Fruit fly (Drosophila melanogaster) whole organism, prepupa: Measurements from ENCODE around the gene CG17211.
A peak's percentile ranks its signal among the peaks of the same experiment; 100 is the strongest.

Source experiments
- CG10631 ChIP-seq: fragments of 200-800 bp; sonication (Bioruptor generic); optimal IDR thresholded peaks from 2 replicates; lab custom pipeline; 2016; ENCODE audit warnings: missing biosample characterization, missing genetic modification characterization
- CG10669 ChIP-seq: fragments of 200-800 bp; sonication (Bioruptor generic); optimal IDR thresholded peaks from 3 replicates; lab custom pipeline; 2018; ENCODE audit warnings: missing biosample characterization, mild to moderate bottlenecking, missing genetic modification characterization, moderate library complexity
- CG11294 ChIP-seq: fragments of 200-800 bp; sonication (Bioruptor generic); IDR thresholded peaks from 2 replicates; pipeline ENCODE4 v1.3.6; 2022; ENCODE audit warnings: missing biosample characterization, missing genetic modification characterization
- CG11762 ChIP-seq: fragments of 200-800 bp; sonication (Bioruptor generic); optimal IDR thresholded peaks from 3 replicates; lab custom pipeline; 2016; ENCODE audit warnings: missing biosample characterization, missing genetic modification characterization; ENCODE audit not compliant: insufficient read depth
- CG15336 ChIP-seq: fragments of 200-800 bp; sonication (Bioruptor generic); IDR thresholded peaks from 2 replicates; pipeline ENCODE4 v1.3.6; 2022; ENCODE audit warnings: missing biosample characterization, missing genetic modification characterization
- CG1621 ChIP-seq: fragments of 200-800 bp; sonication (Bioruptor generic); optimal IDR thresholded peaks from 3 replicates; lab custom pipeline; 2018; ENCODE audit warnings: missing biosample characterization, mild to moderate bottlenecking, missing genetic modification characterization
- CG3032 ChIP-seq: fragments of 200-800 bp; optimal IDR thresholded peaks from 2 replicates; lab custom pipeline; 2019; ENCODE audit warnings: missing biosample characterization, mild to moderate bottlenecking, missing genetic modification characterization, moderate library complexity
- CG31627 ChIP-seq: fragments of 200-800 bp; sonication (Bioruptor generic); optimal IDR thresholded peaks from 3 replicates; lab custom pipeline; 2016; ENCODE audit warnings: missing biosample characterization, missing genetic modification characterization
- CG3919 ChIP-seq: fragments of 200-800 bp; sonication (Bioruptor generic); optimal IDR thresholded peaks from 3 replicates; lab custom pipeline; 2016; ENCODE audit warnings: missing biosample characterization, missing genetic modification characterization
- CG4318 ChIP-seq: fragments of 200-800 bp; sonication (Bioruptor generic); optimal IDR thresholded peaks from 3 replicates; lab custom pipeline; 2017; ENCODE audit warnings: missing biosample characterization, mild to moderate bottlenecking, missing genetic modification characterization
- CG6276 ChIP-seq: fragments of 200-800 bp; sonication (Bioruptor generic); optimal IDR thresholded peaks from 2 replicates; lab custom pipeline; 2017; ENCODE audit warnings: missing biosample characterization, mild to moderate bottlenecking, missing genetic modification characterization
- CG6792 ChIP-seq: fragments of 200-800 bp; sonication (Bioruptor generic); optimal IDR thresholded peaks from 3 replicates; lab custom pipeline; 2016; ENCODE audit warnings: missing biosample characterization, missing genetic modification characterization
- CG6808 ChIP-seq: fragments of 200-800 bp; sonication (Bioruptor generic); optimal IDR thresholded peaks from 3 replicates; lab custom pipeline; 2017; ENCODE audit warnings: missing biosample characterization, missing genetic modification characterization, mild to moderate bottlenecking, moderate library complexity, missing genetic modification reagents
- CG6854 ChIP-seq: fragments of 200-800 bp; sonication (Bioruptor generic); optimal IDR thresholded peaks from 2 replicates; lab custom pipeline; 2017; ENCODE audit warnings: missing biosample characterization, mild to moderate bottlenecking, missing genetic modification characterization
- CG7368 ChIP-seq: fragments of 200-800 bp; sonication (Bioruptor generic); optimal IDR thresholded peaks from 3 replicates; lab custom pipeline; 2016; ENCODE audit warnings: missing biosample characterization, missing genetic modification characterization
- CG8319 ChIP-seq: fragments of 200-800 bp; sonication (Bioruptor generic); optimal IDR thresholded peaks from 3 replicates; lab custom pipeline; 2016; ENCODE audit warnings: missing biosample characterization, missing genetic modification characterization
- CG9139 ChIP-seq: fragments of 200-800 bp; sonication (Bioruptor generic); optimal IDR thresholded peaks from 3 replicates; lab custom pipeline; 2017; ENCODE audit warnings: missing biosample characterization, mild to moderate bottlenecking, missing genetic modification characterization
- Eip75B ChIP-seq: fragments of 200-800 bp; sonication (Bioruptor generic); optimal IDR thresholded peaks from 3 replicates; lab custom pipeline; 2016; ENCODE audit warnings: missing biosample characterization, missing genetic modification characterization
- Eip78C ChIP-seq: fragments of 200-800 bp; sonication (Bioruptor generic); peaks from one replicate; lab custom pipeline; 2016; ENCODE audit warnings: missing biosample characterization, missing genetic modification characterization
- Eip93F ChIP-seq: fragments of 200-800 bp; sonication (Bioruptor generic); optimal IDR thresholded peaks from 2 replicates; lab custom pipeline; 2016; ENCODE audit warnings: missing biosample characterization, mild to moderate bottlenecking, missing genetic modification characterization
- Ets21C ChIP-seq: fragments of 200-800 bp; sonication (Bioruptor generic); optimal IDR thresholded peaks from 3 replicates; lab custom pipeline; 2016; ENCODE audit warnings: missing biosample characterization, missing genetic modification characterization
- Ets96B ChIP-seq: fragments of 200-800 bp; optimal IDR thresholded peaks from 2 replicates; lab custom pipeline; 2019; ENCODE audit warnings: missing biosample characterization, mild to moderate bottlenecking, missing genetic modification characterization, moderate library complexity
- Gug ChIP-seq: fragments of 200-800 bp; sonication (Bioruptor generic); IDR thresholded peaks from 2 replicates; pipeline ENCODE4 v1.3.6; 2022; ENCODE audit warnings: missing biosample characterization, missing genetic modification characterization
- Hr38 ChIP-seq: sonication (Bioruptor generic); optimal IDR thresholded peaks from 2 replicates; lab custom pipeline; 2016; ENCODE audit warnings: missing biosample characterization, missing genetic modification characterization
- Hr4 ChIP-seq: fragments of 200-800 bp; sonication (Bioruptor generic); optimal IDR thresholded peaks from 3 replicates; lab custom pipeline; 2016; ENCODE audit warnings: missing biosample characterization, missing genetic modification characterization
- Lpt ChIP-seq: fragments of 200-800 bp; sonication (Bioruptor generic); optimal IDR thresholded peaks from 3 replicates; lab custom pipeline; 2016; ENCODE audit warnings: missing biosample characterization, missing genetic modification characterization
- Met ChIP-seq: fragments of 200-800 bp; sonication (Bioruptor generic); optimal IDR thresholded peaks from 3 replicates; lab custom pipeline; 2016; ENCODE audit warnings: missing biosample characterization, missing genetic modification characterization
- OdsH ChIP-seq: fragments of 200-800 bp; sonication (Bioruptor generic); optimal IDR thresholded peaks from 3 replicates; lab custom pipeline; 2016; ENCODE audit warnings: missing biosample characterization, missing genetic modification characterization
- Smox ChIP-seq: fragments of 200-800 bp; sonication (Bioruptor generic); optimal IDR thresholded peaks from 3 replicates; lab custom pipeline; 2016; ENCODE audit warnings: missing biosample characterization, missing genetic modification characterization
- Sox102F ChIP-seq: fragments of 200-800 bp; sonication (Bioruptor generic); optimal IDR thresholded peaks from 2 replicates; lab custom pipeline; 2016; ENCODE audit warnings: missing biosample characterization, mild to moderate bottlenecking, missing genetic modification characterization
- Sox14 ChIP-seq: fragments of 200-800 bp; sonication (Bioruptor generic); optimal IDR thresholded peaks from 3 replicates; lab custom pipeline; 2016; ENCODE audit warnings: missing biosample characterization, missing genetic modification characterization
- achi ChIP-seq: fragments of 200-800 bp; sonication (Bioruptor generic); optimal IDR thresholded peaks from 3 replicates; lab custom pipeline; 2016; ENCODE audit warnings: missing biosample characterization, missing genetic modification characterization
- acj6 ChIP-seq: fragments of 200-800 bp; sonication (Bioruptor generic); optimal IDR thresholded peaks from 3 replicates; lab custom pipeline; 2016; ENCODE audit warnings: missing biosample characterization, missing genetic modification characterization
- cyc ChIP-seq: fragments of 200-800 bp; sonication (Bioruptor generic); optimal IDR thresholded peaks from 3 replicates; lab custom pipeline; 2016; ENCODE audit warnings: missing biosample characterization, missing genetic modification characterization
- dac ChIP-seq: fragments of 200-800 bp; sonication (Bioruptor generic); optimal IDR thresholded peaks from 2 replicates; lab custom pipeline; 2017; ENCODE audit warnings: missing biosample characterization, mild to moderate bottlenecking, missing genetic modification characterization
- eg ChIP-seq: fragments of 200-800 bp; sonication (Bioruptor generic); IDR thresholded peaks from 3 replicates; pipeline ENCODE4 v1.3.6; 2022; ENCODE audit warnings: missing biosample characterization, missing genetic modification characterization
- esn ChIP-seq: fragments of 200-800 bp; sonication (Bioruptor generic); optimal IDR thresholded peaks from 2 replicates; lab custom pipeline; 2016; ENCODE audit warnings: missing biosample characterization, mild to moderate bottlenecking, missing genetic modification characterization, moderate library complexity
- fd59A ChIP-seq: fragments of 200-800 bp; sonication (Bioruptor generic); optimal IDR thresholded peaks from 2 replicates; lab custom pipeline; 2017; ENCODE audit warnings: missing biosample characterization, mild to moderate bottlenecking, missing genetic modification characterization, missing genetic modification reagents
- fd85E ChIP-seq: fragments of 200-800 bp; sonication (Bioruptor generic); optimal IDR thresholded peaks from 3 replicates; lab custom pipeline; 2016; ENCODE audit warnings: missing biosample characterization, missing genetic modification characterization
- fkh ChIP-seq: fragments of 200-800 bp; sonication (Bioruptor generic); optimal IDR thresholded peaks from 3 replicates; lab custom pipeline; 2017; ENCODE audit warnings: missing biosample characterization, mild to moderate bottlenecking, missing genetic modification characterization, moderate library complexity
- lz ChIP-seq: fragments of 200-800 bp; sonication (Bioruptor generic); optimal IDR thresholded peaks from 3 replicates; lab custom pipeline; 2016; ENCODE audit warnings: missing biosample characterization, missing genetic modification characterization
- net ChIP-seq: fragments of 200-800 bp; sonication (Bioruptor generic); optimal IDR thresholded peaks from 3 replicates; lab custom pipeline; 2016; ENCODE audit warnings: missing biosample characterization, missing genetic modification characterization
- pdm3 ChIP-seq: fragments of 200-800 bp; sonication (Bioruptor generic); optimal IDR thresholded peaks from 3 replicates; lab custom pipeline; 2016; ENCODE audit warnings: missing biosample characterization, missing genetic modification characterization
- spab ChIP-seq: fragments of 200-800 bp; sonication (Bioruptor generic); optimal IDR thresholded peaks from 2 replicates; lab custom pipeline; 2017; ENCODE audit warnings: missing biosample characterization, mild to moderate bottlenecking, missing genetic modification characterization, missing genetic modification reagents
- ss ChIP-seq, 2 experiments: fragments of 200-800 bp; sonication (Bioruptor generic); optimal IDR thresholded peaks; 2 replicates in 1 of 2; 3 replicates in 1 of 2; lab custom pipeline; 2017 to 2018; ENCODE audit warnings: mild to moderate bottlenecking in 2 of 2, missing biosample characterization in 2 of 2, missing genetic modification characterization in 2 of 2, moderate library complexity in 1 of 2
- svp ChIP-seq: fragments of 200-800 bp; sonication (Bioruptor generic); peaks from one replicate; lab custom pipeline; 2016; ENCODE audit warnings: missing biosample characterization, missing genetic modification characterization
- topi ChIP-seq: fragments of 200-800 bp; sonication (Bioruptor generic); optimal IDR thresholded peaks from 3 replicates; lab custom pipeline; 2016; ENCODE audit warnings: missing biosample characterization, missing genetic modification characterization
- vri ChIP-seq: fragments of 200-800 bp; sonication (Bioruptor generic); optimal IDR thresholded peaks from 3 replicates; lab custom pipeline; 2016; ENCODE audit warnings: missing biosample characterization, mild to moderate bottlenecking, missing genetic modification characterization

CG17211 gene

dm6 chr2L:12114159-12114558 lies at the start of gene CG17211:
TSS of gene CG17211 (plus strand) at chr2L:12114360.
- no peak for TF ChIP-seq esn (GFP tag; lab: Kevin White, UChicago)
- no peak for TF ChIP-seq lz (GFP tag; lab: Kevin White, UChicago)
- no peak for TF ChIP-seq CG1621 (tag; lab: Kevin White, UChicago)
- no peak for TF ChIP-seq Eip75B (GFP tag; lab: Kevin White, UChicago)
- TF ChIP-seq Eip93F (GFP tag; lab: Kevin White, UChicago): no peak
- no peak for TF ChIP-seq svp (GFP tag; lab: Kevin White, UChicago)
- no peak for TF ChIP-seq CG9139 (GFP tag; lab: Kevin White, UChicago)
- TF ChIP-seq Hr38 (GFP tag; lab: Kevin White, UChicago): no peak
- TF ChIP-seq CG10669 (GFP tag; lab: Kevin White, UChicago): no peak
- TF ChIP-seq eg (GFP tag; lab: Robert Waterston, UW): no peak
- no peak for TF ChIP-seq CG4318 (GFP tag; lab: Kevin White, UChicago)
- no peak for TF ChIP-seq Gug (GFP tag; lab: Robert Waterston, UW)

- peak; percentile 91 to 92 for TF ChIP-seq ss (GFP tag; optimal IDR thresholded peaks at IDR 0.05; lab: Kevin White, UChicago)
- TF ChIP-seq fd59A: peak; percentile 76
- TF ChIP-seq lz (GFP tag; lab: Kevin White, UChicago): peak; percentile 66
- TF ChIP-seq acj6 (GFP tag; lab: Kevin White, UChicago): peak; percentile 93
- peak; percentile 98 for TF ChIP-seq CG15336 (GFP tag; lab: Robert Waterston, UW)
- peak; percentile 90 for TF ChIP-seq CG6808 (GFP tag; lab: Kevin White, UChicago)
- TF ChIP-seq vri (GFP tag; lab: Kevin White, UChicago): peak; percentile 10
- TF ChIP-seq CG6276 (GFP tag; lab: Kevin White, UChicago): peak; percentile 97
- TF ChIP-seq Sox14 (GFP tag; lab: Kevin White, UChicago): peak; percentile 82
- TF ChIP-seq OdsH (GFP tag; lab: Kevin White, UChicago): peak; percentile 95
- TF ChIP-seq fkh (GFP tag; lab: Kevin White, UChicago): no peak
- peak; percentile 94 for TF ChIP-seq CG3032 (tag; lab: Kevin White, UChicago)
- peak; percentile 74 for TF ChIP-seq Met (GFP tag; lab: Kevin White, UChicago)
- TF ChIP-seq pdm3: peak; percentile 84
- TF ChIP-seq CG31627: peak; percentile 36
- TF ChIP-seq Ets21C (GFP tag; lab: Kevin White, UChicago): peak; percentile 43
- peak; percentile 84 for TF ChIP-seq CG7368
- TF ChIP-seq Ets96B (tag; lab: Kevin White, UChicago): peak; percentile 91
- peak; percentile 87 for TF ChIP-seq spab (GFP tag; lab: Kevin White, UChicago)
- TF ChIP-seq Sox102F (GFP tag; lab: Kevin White, UChicago): peak; percentile 83
- peak; percentile 87 for TF ChIP-seq CG6792 (GFP tag; lab: Kevin White, UChicago)
- TF ChIP-seq Hr38 (GFP tag; lab: Kevin White, UChicago): no peak
- TF ChIP-seq dac (GFP tag; lab: Kevin White, UChicago): peak; percentile 98
- peak; percentile 94 for TF ChIP-seq Hr4 (GFP tag; lab: Kevin White, UChicago)
- TF ChIP-seq CG11762 (GFP tag; lab: Kevin White, UChicago): peak; percentile 88
- TF ChIP-seq Eip93F (GFP tag; lab: Kevin White, UChicago): peak; percentile 75
- peak; percentile 87 for TF ChIP-seq esn (GFP tag; lab: Kevin White, UChicago)
- TF ChIP-seq CG11294 (GFP tag; lab: Robert Waterston, UW): peak; percentile 87
- TF ChIP-seq net (GFP tag; lab: Kevin White, UChicago): peak; percentile 93
- no peak for TF ChIP-seq svp (GFP tag; lab: Kevin White, UChicago)
- TF ChIP-seq CG3919 (GFP tag; lab: Kevin White, UChicago): peak; percentile 93
- peak; percentile 72 for TF ChIP-seq Smox
- TF ChIP-seq fd85E (GFP tag; lab: Kevin White, UChicago): peak; percentile 49
- peak; percentile 64 for TF ChIP-seq CG8319 (GFP tag; lab: Kevin White, UChicago)
- peak; percentile 97 for TF ChIP-seq Lpt
- TF ChIP-seq topi (GFP tag; lab: Kevin White, UChicago): peak; percentile 71
- TF ChIP-seq CG10669 (GFP tag; lab: Kevin White, UChicago): peak; percentile 85
- TF ChIP-seq CG6854 (GFP tag; lab: Kevin White, UChicago): peak; percentile 69
- peak; percentile 95 for TF ChIP-seq achi (GFP tag; lab: Kevin White, UChicago)
- peak; percentile 94 for TF ChIP-seq CG10631 (GFP tag; lab: Kevin White, UChicago)
- TF ChIP-seq cyc (GFP tag; lab: Kevin White, UChicago): peak; percentile 64
- TF ChIP-seq CG4318 (GFP tag; lab: Kevin White, UChicago): peak; percentile 99
- TF ChIP-seq Eip78C (GFP tag; lab: Kevin White, UChicago): peak; percentile 97
These were observed 48.3 kb upstream of the CG17211 start for dm6 chr2L:12065683-12066386.
